Worm (Caenorhabditis elegans) whole organism, L1 larva: ENCODE measurements around the gene Y38H8A.1.

ENCODE experiments used
- C16A3.4 ChIP-seq: fragments of 150-350 bp; optimal IDR thresholded peaks from 2 replicates; lab custom pipeline; 2014; ENCODE audit warnings: missing biosample characterization, missing genetic modification characterization
- Y116A8C.19 ChIP-seq: sonication (generic microtip); optimal IDR thresholded peaks from 2 replicates; lab custom pipeline; 2016; ENCODE audit warnings: missing compliant biosample characterization, missing genetic modification characterization, borderline replicate concordance
- ama-1 ChIP-seq: fragments of 150-350 bp; optimal IDR thresholded peaks from 2 replicates; lab custom pipeline; 2014
- blmp-1 ChIP-seq: fragments of 150-350 bp; optimal IDR thresholded peaks from 2 replicates; lab custom pipeline; 2014; ENCODE audit warnings: missing biosample characterization, missing genetic modification characterization
- ceh-88 ChIP-seq: fragments of 200-800 bp; sonication (Bioruptor generic); IDR thresholded peaks from 2 replicates; pipeline ENCODE4 v1.3.6; 2022; ENCODE audit warnings: missing genetic modification characterization, missing compliant biosample characterization
- ceh-90 ChIP-seq: sonication (generic microtip); optimal IDR thresholded peaks from 2 replicates; lab custom pipeline; 2016; ENCODE audit warnings: missing genetic modification characterization, missing compliant biosample characterization
- ces-1 ChIP-seq: fragments of 150-350 bp; optimal IDR thresholded peaks from 2 replicates; lab custom pipeline; 2014; ENCODE audit warnings: missing biosample characterization, missing genetic modification reagents, missing genetic modification characterization
- dpl-1 ChIP-seq, 3 experiments: fragments of 150-350 bp in 2 of 3; sonication (generic microtip) in 1 of 3; optimal IDR thresholded peaks; 2 replicates each; lab custom pipeline; 2014 to 2017; ENCODE audit warnings: missing biosample characterization in 3 of 3, missing genetic modification characterization in 3 of 3, missing genetic modification reagents in 3 of 3
- dsc-1 ChIP-seq: sonication (generic microtip); optimal IDR thresholded peaks from 2 replicates; lab custom pipeline; 2016; ENCODE audit warnings: mild to moderate bottlenecking, missing genetic modification characterization, missing compliant biosample characterization
- efl-1 ChIP-seq, 4 experiments: fragments of 150-350 bp; optimal IDR thresholded peaks in 3 of 4; peaks in 1 of 4; 1 replicate in 1 of 4; 2 replicates in 3 of 4; lab custom pipeline; 2014; ENCODE audit warnings: missing biosample characterization in 2 of 4, missing genetic modification characterization in 2 of 4, missing genetic modification reagents in 2 of 4
- egl-13 ChIP-seq: sonication (generic microtip); optimal IDR thresholded peaks from 2 replicates; lab custom pipeline; 2016; ENCODE audit warnings: missing genotype, missing genetic modification reagents, missing genetic modification characterization, missing compliant biosample characterization
- elt-2 ChIP-seq: sonication (generic microtip); optimal IDR thresholded peaks from 2 replicates; lab custom pipeline; 2016; ENCODE audit warnings: missing genetic modification characterization, mild to moderate bottlenecking, inconsistent platforms, missing compliant biosample characterization, missing genetic modification reagents
- elt-3 ChIP-seq, 6 experiments: fragments of 150-350 bp in 1 of 6; sonication (generic microtip); optimal IDR thresholded peaks; 2 replicates each; lab custom pipeline; 2017 to 2018; ENCODE audit warnings: missing biosample characterization in 6 of 6, missing genetic modification characterization in 6 of 6, inconsistent platforms in 1 of 6
- hlh-17 ChIP-seq: fragments of 200-800 bp; sonication (Bioruptor generic); optimal IDR thresholded peaks from 2 replicates; lab custom pipeline; 2018; ENCODE audit warnings: missing genetic modification characterization, mild to moderate bottlenecking, missing compliant biosample characterization, moderate library complexity, borderline replicate concordance
- hpl-2 ChIP-seq: fragments of 150-350 bp; optimal IDR thresholded peaks from 2 replicates; lab custom pipeline; 2014; ENCODE audit warnings: missing biosample characterization, missing genetic modification reagents, missing genetic modification characterization
- jun-1 ChIP-seq: fragments of 150-350 bp; optimal IDR thresholded peaks from 2 replicates; lab custom pipeline; 2014; ENCODE audit warnings: missing biosample characterization, missing genetic modification reagents, missing genetic modification characterization
- lin-15B ChIP-seq: fragments of 150-350 bp; sonication (generic microtip); optimal IDR thresholded peaks from 3 replicates; lab custom pipeline; 2014; ENCODE audit warnings: missing biosample characterization, missing genetic modification characterization
- lin-39 ChIP-seq: fragments of 150-350 bp; optimal IDR thresholded peaks from 2 replicates; lab custom pipeline; 2014; ENCODE audit warnings: missing biosample characterization, missing genetic modification reagents, missing genetic modification characterization
- lir-3 ChIP-seq: sonication (generic microtip); optimal IDR thresholded peaks from 2 replicates; lab custom pipeline; 2016; ENCODE audit warnings: mild to moderate bottlenecking, missing genetic modification characterization, moderate library complexity, missing compliant biosample characterization; ENCODE audit not compliant: poor library complexity
- lsy-2 ChIP-seq, 2 experiments: fragments of 150-350 bp; optimal IDR thresholded peaks; 2 replicates each; lab custom pipeline; 2014; ENCODE audit warnings: missing biosample characterization in 2 of 2, missing genetic modification characterization in 2 of 2
- mab-9 ChIP-seq: fragments of 200-800 bp; sonication (Bioruptor generic); IDR thresholded peaks from 2 replicates; pipeline ENCODE4 v1.3.6; 2022; ENCODE audit warnings: missing genetic modification reagents, missing genetic modification characterization, missing compliant biosample characterization
- nhr-19 ChIP-seq: fragments of 200-800 bp; sonication (Bioruptor generic); conservative IDR thresholded peaks from 2 replicates; pipeline ENCODE4 v1.3.6; 2022; ENCODE audit warnings: missing genetic modification characterization, missing compliant biosample characterization
- nhr-20 ChIP-seq: sonication (generic microtip); optimal IDR thresholded peaks from 2 replicates; lab custom pipeline; 2016; ENCODE audit warnings: mild to moderate bottlenecking, missing genetic modification characterization, missing compliant biosample characterization
- nhr-237 ChIP-seq: fragments of 150-350 bp; optimal IDR thresholded peaks from 2 replicates; lab custom pipeline; 2014; ENCODE audit warnings: missing biosample characterization, missing genetic modification characterization
- nhr-28 ChIP-seq: fragments of 150-350 bp; optimal IDR thresholded peaks from 2 replicates; lab custom pipeline; 2014; ENCODE audit warnings: missing biosample characterization, missing genetic modification characterization
- nhr-47 ChIP-seq: sonication (generic microtip); optimal IDR thresholded peaks from 2 replicates; lab custom pipeline; 2016; ENCODE audit warnings: mild to moderate bottlenecking, missing genetic modification characterization, moderate library complexity, missing compliant biosample characterization
- nhr-71 ChIP-seq: sonication (generic microtip); optimal IDR thresholded peaks from 2 replicates; lab custom pipeline; 2016; ENCODE audit warnings: mild to moderate bottlenecking, missing genetic modification characterization, moderate library complexity, missing compliant biosample characterization
- nhr-84 ChIP-seq: sonication (generic microtip); optimal IDR thresholded peaks from 2 replicates; lab custom pipeline; 2017; ENCODE audit warnings: missing biosample characterization, missing genetic modification characterization
- nhr-90 ChIP-seq: sonication (generic microtip); optimal IDR thresholded peaks from 2 replicates; lab custom pipeline; 2016; ENCODE audit warnings: mild to moderate bottlenecking, missing genetic modification characterization, missing compliant biosample characterization; ENCODE audit not compliant: poor library complexity
- pag-3 ChIP-seq: sonication (generic microtip); optimal IDR thresholded peaks from 2 replicates; lab custom pipeline; 2017; ENCODE audit warnings: missing genetic modification characterization, mild to moderate bottlenecking, missing compliant biosample characterization, antibody characterized with exemption, borderline replicate concordance; ENCODE audit not compliant: insufficient read depth
- pax-3 ChIP-seq: fragments of 200-800 bp; sonication (Bioruptor generic); optimal IDR thresholded peaks from 2 replicates; lab custom pipeline; 2018; ENCODE audit warnings: mild to moderate bottlenecking, missing genetic modification characterization, moderate library complexity, missing compliant biosample characterization
- snu-23 ChIP-seq: sonication (generic microtip); optimal IDR thresholded peaks from 2 replicates; lab custom pipeline; 2016; ENCODE audit warnings: missing genetic modification characterization, missing compliant biosample characterization
- sox-4 ChIP-seq: sonication (generic microtip); optimal IDR thresholded peaks from 2 replicates; lab custom pipeline; 2016; ENCODE audit warnings: missing genetic modification characterization, missing compliant biosample characterization
- sup-37 ChIP-seq: fragments of 200-800 bp; sonication (Bioruptor generic); optimal IDR thresholded peaks from 2 replicates; lab custom pipeline; 2018; ENCODE audit warnings: mild to moderate bottlenecking, missing genetic modification characterization, missing compliant biosample characterization
- tbx-2 ChIP-seq: sonication (generic microtip); optimal IDR thresholded peaks from 2 replicates; lab custom pipeline; 2016; ENCODE audit warnings: missing genetic modification characterization, missing compliant biosample characterization
- tlp-1 ChIP-seq: fragments of 150-350 bp; optimal IDR thresholded peaks from 2 replicates; lab custom pipeline; 2014; ENCODE audit warnings: missing biosample characterization, missing genetic modification characterization
- unc-98 ChIP-seq: fragments of 200-800 bp; sonication (Bioruptor generic); IDR thresholded peaks from 2 replicates; pipeline ENCODE4 v1.3.6; 2022; ENCODE audit warnings: missing genetic modification characterization, missing compliant biosample characterization
- xbp-1 ChIP-seq: sonication (generic microtip); optimal IDR thresholded peaks from 2 replicates; lab custom pipeline; 2016; ENCODE audit warnings: missing genetic modification characterization, missing compliant biosample characterization
- ztf-11 ChIP-seq, 2 experiments: sonication (generic microtip); optimal IDR thresholded peaks; 2 replicates each; lab custom pipeline; 2016 to 2017; ENCODE audit warnings: missing genetic modification characterization in 2 of 2, missing biosample characterization in 1 of 2, missing compliant biosample characterization in 1 of 2

Y38H8A.1 gene

DNA sequence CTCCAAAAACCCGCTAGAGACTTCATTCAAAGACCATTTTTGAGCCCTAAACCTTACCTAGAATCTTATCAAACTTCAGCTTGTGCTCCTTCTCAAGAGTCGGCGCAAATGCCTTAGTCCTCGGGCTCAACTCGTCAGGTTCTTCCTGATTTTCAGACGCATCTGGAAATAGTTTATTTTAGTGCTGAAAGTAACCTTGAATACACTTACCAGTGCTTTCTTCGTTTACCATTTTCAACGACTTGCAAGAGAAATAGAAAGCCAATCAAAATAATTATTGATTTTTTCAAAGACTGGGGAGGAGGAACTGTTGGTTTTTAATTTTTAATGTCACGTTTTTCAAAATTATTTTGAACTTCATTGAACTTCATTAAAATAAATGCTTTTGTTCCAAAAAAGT lies 10.6 kb upstream of the Y38H8A.1 start, which contains the start of the genes ttbk-8.1 and Y38H8A.4:
Gene ttbk-8.1 (plus strand): TSS at position 301 of the 400 bp plus-strand sequence.
Gene Y38H8A.4 (minus strand): TSS at position 366 of the 400 bp plus-strand sequence.
- TF ChIP-seq ztf-11 (tag; optimal IDR thresholded peaks at IDR 0.05; lab: Kevin White, UChicago) (no peak), egl-13 (no peak), nhr-84 (tag; lab: Kevin White, UChicago) (no peak), tlp-1 (tag; lab: Kevin White, UChicago) (no peak), nhr-28 (tag; lab: Kevin White, UChicago) (no peak), elt-2 (tag; lab: Kevin White, UChicago) (no peak), lsy-2 (tag; optimal IDR thresholded peaks at IDR 0.05; lab: Kevin White, UChicago) (no peak), nhr-19 (GFP tag; lab: Robert Waterston, UW) (no peak), snu-23 (GFP tag; lab: Kevin White, UChicago) (no peak), dpl-1 (GFP tag; optimal IDR thresholded peaks at IDR 0.05; lab: Kevin White, UChicago) (no peak), hlh-17 (GFP tag; lab: Kevin White, UChicago) (no peak), lin-15B (tag; lab: Kevin White, UChicago) (no peak)
- TF ChIP-seq, all 84 proteins: peak for 0

DNA sequence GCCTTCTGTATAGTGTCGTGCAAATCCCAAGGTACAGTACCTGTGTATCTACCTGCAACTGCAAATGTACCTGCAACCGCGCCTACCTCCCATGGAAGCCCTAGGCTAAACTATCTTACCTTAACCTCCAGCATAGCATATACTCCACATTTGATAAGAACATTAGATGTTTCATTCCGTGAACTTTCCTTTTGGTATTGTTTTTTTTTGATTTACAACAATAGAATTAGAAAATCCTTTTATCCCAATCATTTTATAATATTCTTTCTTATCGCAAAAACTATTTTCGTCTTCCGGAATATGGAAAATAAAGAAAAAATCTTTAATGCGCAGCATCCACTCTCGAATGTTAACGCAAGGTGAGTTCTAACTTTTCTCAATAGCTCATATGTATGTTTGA lies 8.4 kb upstream of the Y38H8A.1 start, which contains the start of gene Y38H8A.2:
Gene Y38H8A.2 (plus strand): TSS at position 301 of the 400 bp plus-strand sequence.
- no peak for TF ChIP-seq sup-37 (GFP tag; lab: Kevin White, UChicago)
- TF ChIP-seq elt-3 (tag; optimal IDR thresholded peaks at IDR 0.05; lab: Kevin White, UChicago), result no peak

ce11 chrIV:13483596-13483995 lies 1.0 kb downstream of the Y38H8A.1 start:
- no peak for TF ChIP-seq efl-1 (optimal IDR thresholded peaks at IDR 0.05; lab: Kevin White, UChicago)
- peak in 1 of 2 experiments; percentile 63 for TF ChIP-seq efl-1 (GFP tag; optimal IDR thresholded peaks at IDR 0.05 in 1 of 2; lab: Kevin White, UChicago)
- TF ChIP-seq lin-39 (tag; lab: Kevin White, UChicago), result no peak
- TF ChIP-seq nhr-20, result no peak
- TF ChIP-seq nhr-237, result no peak

DNA sequence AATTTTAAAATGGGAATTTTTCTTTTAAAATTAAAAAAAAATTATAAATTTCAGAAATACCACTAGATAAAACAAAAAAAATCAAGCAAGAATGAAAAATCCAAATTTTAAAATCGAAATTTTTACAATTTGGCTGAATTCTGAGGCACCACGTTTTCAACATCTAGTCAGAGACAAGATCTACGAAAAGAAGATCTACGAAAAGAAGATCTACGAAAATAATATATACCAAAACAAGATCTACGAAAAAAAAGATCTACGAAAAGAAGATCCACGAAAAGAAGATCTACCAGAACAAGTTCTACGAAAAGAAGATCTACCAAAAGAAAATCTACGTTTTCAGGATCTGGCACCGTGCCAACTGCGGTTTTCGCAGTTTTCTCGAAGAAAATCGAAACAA lies 4.5 kb downstream of the Y38H8A.1 start:
- TF ChIP-seq ces-1 (GFP tag; lab: Kevin White, UChicago) (no peak), nhr-71 (tag; lab: Kevin White, UChicago) (peak; percentile 48), nhr-19 (GFP tag; lab: Robert Waterston, UW) (peak; percentile 13; the same call in 1 of the 2 replicates), C16A3.4 (tag; lab: Kevin White, UChicago) (no peak), nhr-47 (peak; percentile 55), Y116A8C.19 (tag; lab: Kevin White, UChicago) (no peak), hpl-2 (GFP tag; lab: Kevin White, UChicago) (no peak), mab-9 (no peak), elt-2 (tag; lab: Kevin White, UChicago) (no peak), pax-3 (tag; lab: Kevin White, UChicago) (peak; percentile 15), sox-4 (tag; lab: Kevin White, UChicago) (no peak), ceh-88 (GFP tag; lab: Robert Waterston, UW) (0 out of 2 replicates have a peak, but pooled peaks have one; percentile 16), tbx-2 (tag; lab: Kevin White, UChicago) (peak; percentile 10), ceh-90 (no peak), ama-1 (lab: Kevin White, UChicago) (no peak), xbp-1 (peak; percentile 5), ztf-11 (tag; optimal IDR thresholded peaks at IDR 0.05; lab: Kevin White, UChicago) (peak in 1 of 2 experiments; percentile 56), blmp-1 (tag; lab: Kevin White, UChicago) (no peak), pag-3 (tag; lab: Kevin White, UChicago) (no peak), unc-98 (peak; percentile 26; the same call in 1 of the 2 replicates), nhr-20 (peak; percentile 8), sup-37 (GFP tag; lab: Kevin White, UChicago) (no peak), efl-1 (optimal IDR thresholded peaks at IDR 0.05; lab: Kevin White, UChicago) (peak; percentile 15 to 37), efl-1 (GFP tag; optimal IDR thresholded peaks at IDR 0.05 in 1 of 2; lab: Kevin White, UChicago) (peak in 1 of 2 experiments; percentile 24), jun-1 (tag; lab: Kevin White, UChicago) (no peak), dsc-1 (tag; lab: Kevin White, UChicago) (peak; percentile 3), nhr-90 (peak; percentile 30), lir-3 (peak; percentile 74)
